Worm (Caenorhabditis elegans) whole organism, L4/young adult: Measurements from ENCODE around the gene cee-1.
A peak's percentile ranks its signal among the peaks of the same experiment; 100 is the strongest.

Source experiments
- W03F9.2 ChIP-seq: fragments of 150-350 bp; optimal IDR thresholded peaks from 2 replicates; lab custom pipeline; 2014; ENCODE audit warnings: missing biosample characterization, missing genetic modification characterization
- dao-5 ChIP-seq: sonication (generic microtip); optimal IDR thresholded peaks from 2 replicates; lab custom pipeline; 2016; ENCODE audit warnings: missing genotype, missing genetic modification characterization, moderate library complexity, missing compliant biosample characterization
- him-1 ChIP-seq: sonication (generic microtip); optimal IDR thresholded peaks from 2 replicates; lab custom pipeline; 2016; ENCODE audit warnings: missing genotype, missing genetic modification reagents, missing genetic modification characterization, missing compliant biosample characterization

Gene cee-1

ce11 chrIII:4912317-4912716 lies at the start of gene cee-1, which contains the start of gene F26F4.9:
cee-1 (plus strand) TSS chrIII:4912699.
F26F4.9 (minus strand) TSS chrIII:4912521.
- TF ChIP-seq W03F9.2 (tag; lab: Kevin White, UChicago) (peak; percentile 52), him-1 (tag; lab: Kevin White, UChicago) (no peak)

- TF ChIP-seq him-1 (tag; lab: Kevin White, UChicago) (no peak), dao-5 (tag; lab: Kevin White, UChicago) (no peak), W03F9.2 (tag; lab: Kevin White, UChicago) (no peak)
Measured at ce11 chrIII:4863127-4863526, 49.4 kb upstream of the cee-1 start, which contains the start of gene coq-8. coq-8 (plus strand) TSS chrIII:4863427.

ce11 chrIII:4866762-4867161 lies 45.7 kb upstream of the cee-1 start, which contains the start of gene C35D10.17:
C35D10.17 (plus strand) TSS chrIII:4867062.
- TF ChIP-seq dao-5 (tag; lab: Kevin White, UChicago) (no peak), W03F9.2 (tag; lab: Kevin White, UChicago) (no peak), him-1 (tag; lab: Kevin White, UChicago) (no peak)

ce11 chrIII:4868643-4869042 lies 43.9 kb upstream of the cee-1 start, which contains the start of the genes msd-4 and C35D10.3:
msd-4 (minus strand) TSS chrIII:4868743.
C35D10.3 (plus strand) TSS chrIII:4868921.
- TF ChIP-seq him-1 (tag; lab: Kevin White, UChicago) (no peak), W03F9.2 (tag; lab: Kevin White, UChicago) (no peak), dao-5 (tag; lab: Kevin White, UChicago) (no peak)

- TF ChIP-seq him-1 (tag; lab: Kevin White, UChicago) (no peak), dao-5 (tag; lab: Kevin White, UChicago) (no peak), W03F9.2 (tag; lab: Kevin White, UChicago) (no peak)
Measured at ce11 chrIII:4870478-4870877, 42.0 kb upstream of the cee-1 start, which contains the start of gene gipc-1. gipc-1 (plus strand) TSS chrIII:4870778.

- no peak for TF ChIP-seq dao-5 (tag; lab: Kevin White, UChicago)
- TF ChIP-seq him-1 (tag; lab: Kevin White, UChicago), result no peak
- TF ChIP-seq W03F9.2 (tag; lab: Kevin White, UChicago), result no peak
Measured at ce11 chrIII:4873395-4873794, 39.1 kb upstream of the cee-1 start.

- TF ChIP-seq him-1 (tag; lab: Kevin White, UChicago), result no peak
Measured at ce11 chrIII:4874671-4875070, 37.8 kb upstream of the cee-1 start, which contains the start of gene C35D10.12. C35D10.12 (minus strand) TSS chrIII:4874771.

ce11 chrIII:4875663-4876062 lies 36.8 kb upstream of the cee-1 start:
- TF ChIP-seq dao-5 (tag; lab: Kevin White, UChicago) (no peak), W03F9.2 (tag; lab: Kevin White, UChicago) (no peak), him-1 (tag; lab: Kevin White, UChicago) (no peak)

ce11 chrIII:4878281-4878680 lies 34.2 kb upstream of the cee-1 start, which contains the start of the genes tost-1 and arx-6:
tost-1 (minus strand) TSS chrIII:4878311.
arx-6 (plus strand) TSS chrIII:4878658.
- TF ChIP-seq W03F9.2 (tag; lab: Kevin White, UChicago) (no peak), dao-5 (tag; lab: Kevin White, UChicago) (no peak), him-1 (tag; lab: Kevin White, UChicago) (no peak)

- no peak for TF ChIP-seq dao-5 (tag; lab: Kevin White, UChicago)
- TF ChIP-seq W03F9.2 (tag; lab: Kevin White, UChicago), result no peak
Measured at ce11 chrIII:4879445-4879844, 33.1 kb upstream of the cee-1 start, which contains the start of gene C35D10.1. C35D10.1 (plus strand) TSS chrIII:4879745.

ce11 chrIII:4881955-4882354 lies 30.5 kb upstream of the cee-1 start:
- TF ChIP-seq dao-5 (tag; lab: Kevin White, UChicago) (no peak), him-1 (tag; lab: Kevin White, UChicago) (no peak), W03F9.2 (tag; lab: Kevin White, UChicago) (no peak)

- no peak for TF ChIP-seq him-1 (tag; lab: Kevin White, UChicago)
- TF ChIP-seq W03F9.2 (tag; lab: Kevin White, UChicago), result no peak
- TF ChIP-seq dao-5 (tag; lab: Kevin White, UChicago), result no peak
Measured at ce11 chrIII:4883429-4883828, 29.1 kb upstream of the cee-1 start, which contains the start of gene clec-5. clec-5 (minus strand) TSS chrIII:4883606.

- TF ChIP-seq dao-5 (tag; lab: Kevin White, UChicago), result no peak
- TF ChIP-seq him-1 (tag; lab: Kevin White, UChicago), result no peak
- TF ChIP-seq W03F9.2 (tag; lab: Kevin White, UChicago), result no peak
Measured at ce11 chrIII:4887291-4887690, 25.2 kb upstream of the cee-1 start, which contains the start of gene clec-6. clec-6 (minus strand) TSS chrIII:4887444.

ce11 chrIII:4890997-4891396 lies 21.5 kb upstream of the cee-1 start, which contains the start of gene F26F4.5:
F26F4.5 (minus strand) TSS chrIII:4891252.
- TF ChIP-seq W03F9.2 (tag; lab: Kevin White, UChicago), result no peak
- TF ChIP-seq dao-5 (tag; lab: Kevin White, UChicago), result no peak
- TF ChIP-seq him-1 (tag; lab: Kevin White, UChicago), result no peak
